Worm (Caenorhabditis elegans): ENCODE results near the gene irld-9.

The irld-9 gene

DNA sequence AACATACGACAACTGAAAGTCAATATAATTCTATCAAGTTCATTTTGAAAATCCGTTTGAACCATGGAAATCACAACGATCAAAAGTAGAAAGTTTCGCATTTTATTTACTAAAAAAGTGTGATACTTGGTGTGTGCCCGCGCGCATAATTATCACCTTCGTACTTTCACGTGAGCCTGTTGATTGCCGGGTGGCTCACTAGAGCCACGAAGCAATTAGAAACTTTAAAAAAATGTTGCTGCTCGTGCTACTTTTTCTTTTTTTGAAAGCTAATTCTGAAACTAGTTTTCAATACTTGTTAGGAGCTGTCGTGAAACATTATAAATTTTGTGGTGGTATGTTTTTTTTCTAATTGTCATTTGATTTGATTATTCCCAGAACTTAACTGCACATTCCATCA lies at the start of gene irld-9, which contains the start of gene irld-33:
TSS of gene irld-9 (minus strand) at position 101 of the 400 bp plus-strand sequence.
TSS of gene irld-33 (plus strand) at position 209 of the 400 bp plus-strand sequence.
- TF ChIP-seq fkh-4 (tag; optimal IDR thresholded peaks at IDR 0.05; ENCODE audit: borderline replicate concordance) (no peak), nhr-19 (GFP tag; conservative IDR thresholded peaks at IDR 0.05) (no peak), nhr-84 (tag; optimal IDR thresholded peaks at IDR 0.05) (no peak), xbp-1 (tag; optimal IDR thresholded peaks at IDR 0.05) (no peak), nhr-85 (tag) (no peak), aha-1 (tag; optimal IDR thresholded peaks at IDR 0.05) (no peak), ceh-88 (GFP tag; IDR thresholded peaks at IDR 0.05) (no peak), rnt-1 (tag; optimal IDR thresholded peaks at IDR 0.05) (no peak), C16A3.4 (tag; optimal IDR thresholded peaks at IDR 0.05) (no peak)

DNA sequence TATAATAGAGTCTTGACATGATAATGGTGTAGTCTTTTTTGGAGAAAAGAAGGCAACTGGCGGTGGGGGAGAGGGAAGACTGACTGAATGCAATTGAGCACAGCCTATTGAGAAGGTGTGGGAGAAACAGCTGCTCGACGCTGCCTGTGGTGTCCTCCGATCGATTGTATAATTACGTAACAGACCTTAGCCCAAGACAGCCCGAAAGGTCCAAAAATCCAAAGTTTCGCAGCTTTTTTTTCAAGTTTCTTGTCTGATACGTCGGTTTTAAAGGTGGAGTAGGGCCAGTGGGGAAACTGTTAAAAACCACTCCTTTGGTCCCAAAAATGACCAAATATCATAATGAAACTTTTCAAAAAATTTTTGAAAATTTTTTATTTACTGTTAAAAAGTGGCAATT lies 49.3 kb upstream of the irld-9 start, which contains the start of the genes C08F1.6 and fbxb-13:
TSS of gene C08F1.6 (minus strand) at position 101 of the 400 bp plus-strand sequence.
TSS of gene fbxb-13 (plus strand) at position 191 of the 400 bp plus-strand sequence.
- TF ChIP-seq nhr-12 (tag; optimal IDR thresholded peaks at IDR 0.05) = no peak
- TF ChIP-seq nhr-47 (tag; optimal IDR thresholded peaks at IDR 0.05) = no peak
- no peak for TF ChIP-seq elt-2 (tag; optimal IDR thresholded peaks at IDR 0.05)
- no peak for TF ChIP-seq fkh-4 (tag; optimal IDR thresholded peaks at IDR 0.05; ENCODE audit: borderline replicate concordance)
- TF ChIP-seq aha-1 (tag; optimal IDR thresholded peaks at IDR 0.05) = no peak
- no peak for TF ChIP-seq zip-4 (GFP tag; optimal IDR thresholded peaks at IDR 0.05)
- no peak for TF ChIP-seq lin-15B (tag; optimal IDR thresholded peaks at IDR 0.05)
- no peak for TF ChIP-seq fkh-10 (GFP tag; optimal IDR thresholded peaks at IDR 0.05)
- no peak for TF ChIP-seq ets-5 (GFP tag; IDR thresholded peaks at IDR 0.05)
- no peak for TF ChIP-seq jun-1 (tag; optimal IDR thresholded peaks at IDR 0.05)
- TF ChIP-seq pax-3 (tag; optimal IDR thresholded peaks at IDR 0.05) = no peak
- TF ChIP-seq C16A3.4 (tag; optimal IDR thresholded peaks at IDR 0.05) = no peak
- no peak for TF ChIP-seq ztf-4 (tag; optimal IDR thresholded peaks at IDR 0.05)
- TF ChIP-seq lsy-2 (tag; optimal IDR thresholded peaks at IDR 0.05) = no peak

DNA sequence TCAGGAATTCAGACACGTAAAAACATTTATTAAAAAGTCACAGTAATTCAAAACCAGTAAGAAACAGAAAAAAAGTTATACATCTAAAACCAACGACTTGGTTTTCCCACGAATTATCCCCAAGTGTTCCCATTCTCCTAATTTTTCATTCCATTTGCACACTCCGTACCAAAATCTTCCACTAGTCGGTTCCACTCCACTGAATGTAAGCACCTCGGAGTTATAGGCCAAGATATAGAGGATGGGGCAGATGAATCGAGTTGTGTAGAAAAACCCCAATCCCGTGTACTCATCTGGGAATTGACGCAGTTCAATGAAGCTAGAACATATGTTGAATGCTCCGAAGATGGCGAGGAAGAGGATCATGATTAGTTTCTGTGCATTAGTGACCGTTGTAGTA lies 48.5 kb upstream of the irld-9 start:
- TF ChIP-seq nhr-84 (tag; optimal IDR thresholded peaks at IDR 0.05) = no peak
- TF ChIP-seq ceh-63 (GFP tag; optimal IDR thresholded peaks at IDR 0.05) = no peak
- no peak for TF ChIP-seq fkh-8 (tag; optimal IDR thresholded peaks at IDR 0.05)
- TF ChIP-seq efl-3 (GFP tag; optimal IDR thresholded peaks at IDR 0.05) = no peak
- TF ChIP-seq nhr-28 (tag; optimal IDR thresholded peaks at IDR 0.05) = no peak
- TF ChIP-seq grh-1 (GFP tag; IDR thresholded peaks at IDR 0.05) = no peak
- no peak for TF ChIP-seq aha-1 (tag; optimal IDR thresholded peaks at IDR 0.05)
- no peak for TF ChIP-seq egl-27 (tag; optimal IDR thresholded peaks at IDR 0.05)
- no peak for TF ChIP-seq sup-37 (GFP tag; optimal IDR thresholded peaks at IDR 0.05)
- no peak for TF ChIP-seq vab-15 (tag; optimal IDR thresholded peaks at IDR 0.05)

DNA sequence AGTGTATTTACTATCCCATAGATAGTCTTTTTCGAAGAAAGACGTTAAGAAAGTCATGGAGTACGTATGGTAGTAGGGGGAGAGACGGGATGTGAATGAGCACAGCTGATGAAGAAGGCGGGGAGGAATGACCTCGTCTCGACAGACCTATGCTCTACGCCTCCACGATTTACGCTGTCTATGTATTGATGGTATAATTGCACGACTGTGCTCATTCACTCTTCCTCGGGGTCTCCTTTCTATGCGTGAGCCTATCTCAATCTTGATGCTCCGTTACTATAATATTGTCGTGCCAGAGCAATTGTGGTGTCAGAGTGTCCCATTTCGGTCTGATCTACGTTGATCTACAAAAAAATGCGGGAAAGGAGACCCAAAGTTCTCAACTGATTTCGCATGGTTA lies 47.5 kb upstream of the irld-9 start, which contains the start of gene C08F1.10:
TSS of gene C08F1.10 (minus strand) at position 101 of the 400 bp plus-strand sequence.
- TF ChIP-seq unc-30 (tag; optimal IDR thresholded peaks at IDR 0.05) = no peak
- no peak for TF ChIP-seq nhr-47 (tag; optimal IDR thresholded peaks at IDR 0.05)
- no peak for TF ChIP-seq lir-3 (tag; optimal IDR thresholded peaks at IDR 0.05; ENCODE audit: poor library complexity)
- TF ChIP-seq hlh-4 (tag; optimal IDR thresholded peaks at IDR 0.05) = no peak
- TF ChIP-seq nhr-11 (tag; optimal IDR thresholded peaks at IDR 0.05) = no peak
- TF ChIP-seq alr-1 (tag; optimal IDR thresholded peaks at IDR 0.05; ENCODE audit: borderline replicate concordance) = no peak
- no peak for TF ChIP-seq fos-1 (tag; optimal IDR thresholded peaks at IDR 0.05)
- no peak for TF ChIP-seq C16A3.4 (tag; optimal IDR thresholded peaks at IDR 0.05)
- TF ChIP-seq lin-39 (tag; optimal IDR thresholded peaks at IDR 0.05) = no peak
- no peak for TF ChIP-seq vab-15 (tag; optimal IDR thresholded peaks at IDR 0.05)
- no peak for TF ChIP-seq pag-3 (tag; optimal IDR thresholded peaks at IDR 0.05; ENCODE audit: borderline replicate concordance, insufficient read depth)
- TF ChIP-seq efl-1 (optimal IDR thresholded peaks at IDR 0.05) = no peak
- no peak for TF ChIP-seq efl-1 (GFP tag; optimal IDR thresholded peaks at IDR 0.05 in 1 of 2)
- no peak for TF ChIP-seq nhr-28 (tag; optimal IDR thresholded peaks at IDR 0.05)
- no peak for TF ChIP-seq aha-1 (tag; optimal IDR thresholded peaks at IDR 0.05)
- TF ChIP-seq nhr-71 (tag; optimal IDR thresholded peaks at IDR 0.05) = no peak
- TF ChIP-seq ceh-88 (GFP tag; IDR thresholded peaks at IDR 0.05) = no peak
- TF ChIP-seq zag-1 (tag; optimal IDR thresholded peaks at IDR 0.05) = no peak
- TF ChIP-seq nhr-84 (tag; optimal IDR thresholded peaks at IDR 0.05) = no peak
- no peak for TF ChIP-seq C04F5.9 (tag; optimal IDR thresholded peaks at IDR 0.05)
